Fruit fly (Drosophila melanogaster) whole organism, embryonic: ENCODE measurements around the gene CG2964.

ENCODE experiments used
- Atf-2 ChIP-seq: fragments of 200-800 bp; sonication (Bioruptor generic); optimal IDR thresholded peaks from 2 replicates; lab custom pipeline; 2016; ENCODE audit warnings: missing biosample characterization, missing genetic modification characterization
- Atf3 ChIP-seq: fragments of 200-800 bp; sonication (Bioruptor generic); optimal IDR thresholded peaks from 3 replicates; lab custom pipeline; 2016; ENCODE audit warnings: missing biosample characterization, missing genetic modification characterization
- Atf6 ChIP-seq: fragments of 200-800 bp; sonication (Bioruptor generic); IDR thresholded peaks from 2 replicates; pipeline ENCODE4 v1.3.6; 2022; ENCODE audit warnings: missing biosample characterization, missing genetic modification characterization
- CG10274 ChIP-seq: fragments of 200-800 bp; sonication (Bioruptor generic); optimal IDR thresholded peaks from 3 replicates; lab custom pipeline; 2017; ENCODE audit warnings: missing biosample characterization, mild to moderate bottlenecking, missing genetic modification characterization
- CG10462 ChIP-seq: fragments of 200-800 bp; sonication (Bioruptor generic); optimal IDR thresholded peaks from 2 replicates; lab custom pipeline; 2016; ENCODE audit warnings: missing biosample characterization, missing genetic modification characterization
- CG10543 ChIP-seq: fragments of 200-800 bp; sonication (Bioruptor generic); optimal IDR thresholded peaks from 3 replicates; lab custom pipeline; 2017; ENCODE audit warnings: missing biosample characterization, mild to moderate bottlenecking, missing genetic modification characterization, moderate library complexity
- CG11504 ChIP-seq: fragments of 200-800 bp; sonication (Bioruptor generic); optimal IDR thresholded peaks from 3 replicates; lab custom pipeline; 2019; ENCODE audit warnings: missing biosample characterization, mild to moderate bottlenecking, missing genetic modification characterization, moderate library complexity
- CG12219 ChIP-seq: fragments of 200-800 bp; sonication (Bioruptor generic); optimal IDR thresholded peaks from 3 replicates; lab custom pipeline; 2018; ENCODE audit warnings: missing biosample characterization, mild to moderate bottlenecking, missing genetic modification characterization
- CG14965 ChIP-seq: fragments of 200-800 bp; sonication (Bioruptor generic); optimal IDR thresholded peaks from 2 replicates; lab custom pipeline; 2016; ENCODE audit warnings: missing biosample characterization, missing genetic modification characterization, borderline replicate concordance
- CG16863 ChIP-seq: fragments of 200-800 bp; sonication (Bioruptor generic); optimal IDR thresholded peaks from 3 replicates; lab custom pipeline; 2016; ENCODE audit warnings: missing biosample characterization, missing genetic modification characterization
- CG17802 ChIP-seq: fragments of 200-800 bp; sonication (Bioruptor generic); optimal IDR thresholded peaks from 2 replicates; lab custom pipeline; 2018; ENCODE audit warnings: missing biosample characterization, mild to moderate bottlenecking, missing genetic modification characterization, moderate library complexity
- CG18011 ChIP-seq: fragments of 200-800 bp; sonication (Bioruptor generic); optimal IDR thresholded peaks from 2 replicates; lab custom pipeline; 2017; ENCODE audit warnings: missing biosample characterization, missing genetic modification characterization, mild to moderate bottlenecking, moderate library complexity, missing genotype
- CG18476 ChIP-seq: fragments of 200-800 bp; sonication (Bioruptor generic); optimal IDR thresholded peaks from 2 replicates; lab custom pipeline; 2016; ENCODE audit warnings: missing biosample characterization, mild to moderate bottlenecking, missing genetic modification characterization
- CG4282 ChIP-seq: fragments of 200-800 bp; sonication (Bioruptor generic); optimal IDR thresholded peaks from 2 replicates; lab custom pipeline; 2016; ENCODE audit warnings: missing biosample characterization, missing genetic modification characterization
- CG7271 ChIP-seq: fragments of 200-800 bp; sonication (Bioruptor generic); optimal IDR thresholded peaks from 2 replicates; lab custom pipeline; 2018; ENCODE audit warnings: missing biosample characterization, mild to moderate bottlenecking, missing genetic modification characterization, moderate library complexity
- CG8089 ChIP-seq: fragments of 200-800 bp; sonication (Bioruptor generic); optimal IDR thresholded peaks from 3 replicates; lab custom pipeline; 2016; ENCODE audit warnings: missing biosample characterization, missing genetic modification characterization
- CTCF ChIP-seq: fragments of 200-800 bp; sonication (Bioruptor generic); optimal IDR thresholded peaks from 2 replicates; lab custom pipeline; 2017; ENCODE audit warnings: missing biosample characterization, mild to moderate bottlenecking, missing genetic modification characterization, moderate library complexity
- Camta ChIP-seq: fragments of 200-800 bp; sonication (Bioruptor generic); optimal IDR thresholded peaks from 2 replicates; lab custom pipeline; 2016; ENCODE audit warnings: missing biosample characterization, missing genetic modification characterization
- CoRest ChIP-seq: fragments of 200-800 bp; sonication (Bioruptor generic); optimal IDR thresholded peaks from 3 replicates; lab custom pipeline; 2018; ENCODE audit warnings: missing biosample characterization, mild to moderate bottlenecking, missing genetic modification characterization, moderate library complexity
- Deaf1 ChIP-seq: fragments of 200-800 bp; optimal IDR thresholded peaks from 3 replicates; lab custom pipeline; 2019; ENCODE audit warnings: missing biosample characterization, mild to moderate bottlenecking, missing genetic modification characterization, moderate library complexity
- Doc3 ChIP-seq: fragments of 200-800 bp; sonication (Bioruptor generic); IDR thresholded peaks from 3 replicates; pipeline ENCODE4 v1.3.6; 2022; ENCODE audit warnings: missing biosample characterization, missing genetic modification characterization; ENCODE audit not compliant: partially characterized antibody
- Fer1 ChIP-seq: fragments of 200-800 bp; sonication (Bioruptor generic); optimal IDR thresholded peaks from 2 replicates; lab custom pipeline; 2017; ENCODE audit warnings: missing biosample characterization, mild to moderate bottlenecking, missing genetic modification characterization
- Lpt ChIP-seq: fragments of >200 bp; optimal IDR thresholded peaks from 2 replicates; lab custom pipeline; 2018; ENCODE audit warnings: missing biosample characterization, missing genetic modification characterization
- Myb ChIP-seq: fragments of 200-800 bp; sonication (Bioruptor generic); optimal IDR thresholded peaks from 2 replicates; lab custom pipeline; 2016; ENCODE audit warnings: missing biosample characterization, missing genetic modification characterization
- NC2α ChIP-seq: fragments of 200-800 bp; sonication (Bioruptor generic); optimal IDR thresholded peaks from 2 replicates; lab custom pipeline; 2016; ENCODE audit warnings: missing biosample characterization, missing genetic modification characterization
- NC2β ChIP-seq: fragments of 200-800 bp; sonication (Bioruptor generic); optimal IDR thresholded peaks from 2 replicates; lab custom pipeline; 2016; ENCODE audit warnings: missing biosample characterization, missing genetic modification characterization
- Neu2 ChIP-seq: fragments of 200-800 bp; sonication (Bioruptor generic); optimal IDR thresholded peaks from 3 replicates; lab custom pipeline; 2016; ENCODE audit warnings: missing biosample characterization, missing genetic modification characterization, borderline replicate concordance
- Nf-YC ChIP-seq: fragments of 200-800 bp; optimal IDR thresholded peaks from 3 replicates; lab custom pipeline; 2019; ENCODE audit warnings: missing biosample characterization, mild to moderate bottlenecking, missing genetic modification characterization, moderate library complexity
- NfI ChIP-seq: fragments of 200-800 bp; sonication (Bioruptor generic); optimal IDR thresholded peaks from 3 replicates; lab custom pipeline; 2018; ENCODE audit warnings: missing biosample characterization, mild to moderate bottlenecking, missing genetic modification characterization, moderate library complexity
- Taf1 ChIP-seq: fragments of 200-800 bp; sonication (Bioruptor generic); IDR thresholded peaks from 2 replicates; pipeline ENCODE4 v1.3.6; 2022; ENCODE audit warnings: missing biosample characterization, missing genetic modification characterization
- YL-1 ChIP-seq: fragments of 200-800 bp; sonication (Bioruptor generic); optimal IDR thresholded peaks from 3 replicates; lab custom pipeline; 2017; ENCODE audit warnings: missing biosample characterization, mild to moderate bottlenecking, missing genetic modification characterization
- ap ChIP-seq: fragments of 200-800 bp; sonication (Bioruptor generic); IDR thresholded peaks from 2 replicates; pipeline ENCODE4 v1.3.6; 2022; ENCODE audit warnings: missing biosample characterization, missing genetic modification characterization
- bbx ChIP-seq: fragments of 200-800 bp; sonication (Bioruptor generic); IDR thresholded peaks from 2 replicates; pipeline ENCODE4 v1.3.6; 2022; ENCODE audit warnings: missing biosample characterization, missing genetic modification characterization; ENCODE audit not compliant: partially characterized antibody
- ci ChIP-seq: fragments of 200-800 bp; sonication (Bioruptor generic); IDR thresholded peaks from 3 replicates; pipeline ENCODE4 v1.3.6; 2022; ENCODE audit warnings: missing biosample characterization, missing genetic modification characterization
- disco-r ChIP-seq: fragments of 200-800 bp; sonication (Bioruptor generic); optimal IDR thresholded peaks from 2 replicates; lab custom pipeline; 2016; ENCODE audit warnings: missing biosample characterization, missing genetic modification characterization
- fd102C ChIP-seq: fragments of 200-800 bp; sonication (Bioruptor generic); optimal IDR thresholded peaks from 2 replicates; lab custom pipeline; 2018; ENCODE audit warnings: missing biosample characterization, mild to moderate bottlenecking, missing genetic modification characterization, moderate library complexity
- fd96Cb ChIP-seq: fragments of 200-800 bp; sonication (Bioruptor generic); optimal IDR thresholded peaks from 2 replicates; lab custom pipeline; 2018; ENCODE audit warnings: missing biosample characterization, mild to moderate bottlenecking, missing genetic modification characterization, moderate library complexity
- lmd ChIP-seq: fragments of 200-800 bp; sonication (Bioruptor generic); IDR thresholded peaks from 2 replicates; pipeline ENCODE4 v1.3.6; 2022; ENCODE audit warnings: missing biosample characterization, missing genetic modification characterization
- mam ChIP-seq: fragments of 200-800 bp; sonication (Bioruptor generic); optimal IDR thresholded peaks from 3 replicates; lab custom pipeline; 2016; ENCODE audit warnings: missing biosample characterization, missing genetic modification characterization
- mld ChIP-seq: fragments of 200-800 bp; sonication (Bioruptor generic); IDR thresholded peaks from 3 replicates; pipeline ENCODE4 v1.3.6; 2022; ENCODE audit warnings: missing biosample characterization, missing genetic modification characterization; ENCODE audit not compliant: partially characterized antibody
- nmo ChIP-seq: fragments of 200-800 bp; sonication (Bioruptor generic); optimal IDR thresholded peaks from 2 replicates; lab custom pipeline; 2018; ENCODE audit warnings: missing biosample characterization, mild to moderate bottlenecking, missing genetic modification characterization, moderate library complexity
- onecut ChIP-seq: fragments of 200-800 bp; sonication (Bioruptor generic); IDR thresholded peaks from 2 replicates; pipeline ENCODE4 v1.3.6; 2022; ENCODE audit warnings: missing biosample characterization, missing genetic modification characterization
- peb ChIP-seq: fragments of 200-800 bp; sonication (Bioruptor generic); IDR thresholded peaks from 2 replicates; pipeline ENCODE4 v1.3.6; 2022; ENCODE audit warnings: missing biosample characterization, missing genetic modification characterization
- pnt ChIP-seq: fragments of 200-800 bp; sonication (Bioruptor generic); optimal IDR thresholded peaks from 3 replicates; lab custom pipeline; 2016; ENCODE audit warnings: missing biosample characterization, missing genetic modification characterization
- slou ChIP-seq: fragments of 200-800 bp; sonication (Bioruptor generic); optimal IDR thresholded peaks from 3 replicates; lab custom pipeline; 2016; ENCODE audit warnings: missing biosample characterization, missing genetic modification characterization
- ttk ChIP-seq: fragments of 200-800 bp; sonication (Bioruptor generic); IDR thresholded peaks from 2 replicates; pipeline ENCODE4 v2.1.2; 2022; ENCODE audit warnings: missing biosample characterization, missing genetic modification characterization
- twi ChIP-seq: fragments of 200-800 bp; optimal IDR thresholded peaks from 2 replicates; lab custom pipeline; 2019; ENCODE audit warnings: missing biosample characterization, mild to moderate bottlenecking, missing genetic modification characterization, moderate library complexity
- tx ChIP-seq: fragments of 200-800 bp; sonication (Bioruptor generic); optimal IDR thresholded peaks from 2 replicates; lab custom pipeline; 2016; ENCODE audit warnings: missing biosample characterization, missing genetic modification characterization
- unpg ChIP-seq: fragments of 200-800 bp; sonication (Bioruptor generic); optimal IDR thresholded peaks from 3 replicates; lab custom pipeline; 2018; ENCODE audit warnings: missing biosample characterization, mild to moderate bottlenecking, missing genetic modification characterization, moderate library complexity
- zfh1 ChIP-seq: fragments of 200-800 bp; sonication (Bioruptor generic); IDR thresholded peaks from 3 replicates; pipeline ENCODE4 v1.3.6; 2022; ENCODE audit warnings: missing biosample characterization, missing genetic modification characterization

CG2964 gene

dm6 chr2L:2857862-2858734, 45.9 kb downstream of the CG2964 start (continued):
- peak; percentile 6 for TF ChIP-seq CG4282 (GFP tag; lab: Kevin White, UChicago)
- peak; percentile 24 for TF ChIP-seq Fer1 (GFP tag; lab: Kevin White, UChicago)
- no peak for TF ChIP-seq NfI
- no peak for TF ChIP-seq ttk (GFP tag; lab: Robert Waterston, UW)
- TF ChIP-seq CG18476 (GFP tag; lab: Kevin White, UChicago) = no peak
- no peak for TF ChIP-seq ap
- TF ChIP-seq CG10274 (GFP tag; lab: Kevin White, UChicago) = no peak
- no peak for TF ChIP-seq Atf-2 (GFP tag; lab: Kevin White, UChicago)
- TF ChIP-seq mam (GFP tag; lab: Kevin White, UChicago) = no peak
- no peak for TF ChIP-seq CG8089 (GFP tag; lab: Kevin White, UChicago)
- no peak for TF ChIP-seq NC2β
- TF ChIP-seq Atf6 (GFP tag; lab: Robert Waterston, UW) = no peak
- TF ChIP-seq CG11504 (tag; lab: Kevin White, UChicago) = peak; percentile 24
- TF ChIP-seq slou (GFP tag; lab: Kevin White, UChicago) = no peak
- TF ChIP-seq mld (GFP tag; lab: Robert Waterston, UW) = no peak
- no peak for TF ChIP-seq nmo (GFP tag; lab: Kevin White, UChicago)
- TF ChIP-seq Camta (GFP tag; lab: Kevin White, UChicago) = no peak
- peak; percentile 13 for TF ChIP-seq unpg (GFP tag; lab: Kevin White, UChicago)
- no peak for TF ChIP-seq Myb
- TF ChIP-seq Deaf1 (tag; lab: Kevin White, UChicago) = no peak
- no peak for TF ChIP-seq CG17802 (tag; lab: Kevin White, UChicago)
- peak; percentile 2; the same call in 1 of the 2 replicates for TF ChIP-seq onecut (GFP tag; lab: Robert Waterston, UW)
- no peak for TF ChIP-seq CG7271 (tag; lab: Kevin White, UChicago)
- TF ChIP-seq Atf3 (GFP tag; lab: Kevin White, UChicago) = no peak
- no peak for TF ChIP-seq NC2α (GFP tag; lab: Kevin White, UChicago)
- TF ChIP-seq bbx (GFP tag; lab: Robert Waterston, UW) = 0 out of 2 replicates have a peak, but pooled peaks have one; percentile 14
- TF ChIP-seq Neu2 (GFP tag; lab: Kevin White, UChicago) = no peak
- no peak for TF ChIP-seq tx (GFP tag; lab: Kevin White, UChicago)
- no peak for TF ChIP-seq CG10462 (GFP tag; lab: Kevin White, UChicago)
- TF ChIP-seq Lpt = no peak
- no peak for TF ChIP-seq Taf1 (GFP tag; lab: Robert Waterston, UW)
- TF ChIP-seq CTCF (GFP tag; lab: Kevin White, UChicago) = no peak
- no peak for TF ChIP-seq disco-r
- no peak for TF ChIP-seq zfh1 (GFP tag; lab: Robert Waterston, UW)
- TF ChIP-seq CG18011 (GFP tag; lab: Kevin White, UChicago) = no peak
- no peak for TF ChIP-seq pnt
- no peak for TF ChIP-seq CG14965 (GFP tag; lab: Kevin White, UChicago)
- no peak for TF ChIP-seq CG16863
- no peak for TF ChIP-seq peb (GFP tag; lab: Robert Waterston, UW)
- TF ChIP-seq Nf-YC (tag; lab: Kevin White, UChicago) = peak; percentile 34
- peak; percentile 53 for TF ChIP-seq CG10543
- TF ChIP-seq twi (tag; lab: Kevin White, UChicago) = no peak
- no peak for TF ChIP-seq fd96Cb (tag; lab: Kevin White, UChicago)
- no peak for TF ChIP-seq lmd (GFP tag; lab: Robert Waterston, UW)
- TF ChIP-seq fd102C (GFP tag; lab: Kevin White, UChicago) = no peak
- peak; percentile 20; the same call in 1 of the 3 replicates for TF ChIP-seq ci
- TF ChIP-seq CoRest (tag; lab: Kevin White, UChicago) = no peak
- no peak for TF ChIP-seq Doc3 (GFP tag; lab: Robert Waterston, UW)
- no peak for TF ChIP-seq CG12219 (GFP tag; lab: Kevin White, UChicago)
- TF ChIP-seq YL-1 (GFP tag; lab: Kevin White, UChicago) = no peak
